Fruit fly (Drosophila melanogaster): ENCODE data around the gene CG3918.

- TF ChIP-seq CG12768 (GFP tag; optimal IDR thresholded peaks at IDR 0.05): no peak
- TF ChIP-seq cnc (optimal IDR thresholded peaks at IDR 0.05): no peak
- TF ChIP-seq kay (GFP tag; ENCODE audit: borderline replicate concordance): no peak
- TF ChIP-seq bab1 (GFP tag; optimal IDR thresholded peaks at IDR 0.05): peak; percentile 86
- TF ChIP-seq CG7045 (GFP tag; optimal IDR thresholded peaks at IDR 0.05): no peak
- TF ChIP-seq cic (GFP tag; optimal IDR thresholded peaks at IDR 0.05): peak; percentile 15
Measured at dm6 chrX:6524217-6524616, at the start of gene CG3918, which contains the start of gene CG42340.

Measured in whole organism, adult.